Worm (Caenorhabditis elegans) whole organism, midembryonic: ENCODE results near the gene C16C10.13.

Source experiments
- cog-1 ChIP-seq: sonication (generic microtip); optimal IDR thresholded peaks from 2 replicates; lab custom pipeline; 2016; ENCODE audit warnings: missing genetic modification characterization, missing compliant biosample characterization
- klf-2 ChIP-seq: fragments of 200-800 bp; sonication (Bioruptor generic); conservative IDR thresholded peaks from 2 replicates; pipeline ENCODE4 v1.3.6; 2022; ENCODE audit warnings: missing genetic modification reagents, missing genetic modification characterization, missing compliant biosample characterization
- med-1 ChIP-seq: sonication (generic microtip); optimal IDR thresholded peaks from 2 replicates; lab custom pipeline; 2017; ENCODE audit warnings: missing genetic modification characterization, mild to moderate bottlenecking, missing compliant biosample characterization, antibody characterized with exemption, missing genetic modification reagents; ENCODE audit not compliant: insufficient read depth
- ref-1 ChIP-seq: fragments of 200-800 bp; sonication (Bioruptor generic); conservative IDR thresholded peaks from 2 replicates; pipeline ENCODE4 v1.3.6; 2022; ENCODE audit warnings: missing genetic modification reagents, missing genetic modification characterization, missing compliant biosample characterization
- ztf-23 ChIP-seq: fragments of 200-800 bp; sonication (Bioruptor generic); IDR thresholded peaks from 2 replicates; pipeline ENCODE4 v1.3.6; 2022; ENCODE audit warnings: missing genetic modification reagents, missing genetic modification characterization, missing compliant biosample characterization

- TF ChIP-seq med-1 = no peak
- no peak for TF ChIP-seq klf-2
- peak; percentile 56 for TF ChIP-seq cog-1 (tag; lab: Kevin White, UChicago)
- no peak for TF ChIP-seq ref-1 (GFP tag; lab: Robert Waterston, UW)
- no peak for TF ChIP-seq ztf-23 (GFP tag; lab: Robert Waterston, UW)
Observed at ce11 chrIII:4223668-4224127, 47.5 kb downstream of the C16C10.13 start.
